Fruit fly (Drosophila melanogaster) whole organism, embryonic: ENCODE data around the gene CG7742.
A peak's percentile ranks its signal among the peaks of the same experiment; 100 is the strongest.

Experiments
- Atf6 ChIP-seq: fragments of 200-800 bp; sonication (Bioruptor generic); IDR thresholded peaks from 2 replicates; pipeline ENCODE4 v1.3.6; 2022; ENCODE audit warnings: missing biosample characterization, missing genetic modification characterization
- Bgb ChIP-seq: fragments of 200-800 bp; sonication (Bioruptor generic); IDR thresholded peaks from 2 replicates; pipeline ENCODE4 v1.3.6; 2022; ENCODE audit warnings: missing biosample characterization, missing genetic modification characterization; ENCODE audit not compliant: partially characterized antibody
- CG10543 ChIP-seq: fragments of 200-800 bp; sonication (Bioruptor generic); optimal IDR thresholded peaks from 3 replicates; lab custom pipeline; 2017; ENCODE audit warnings: missing biosample characterization, mild to moderate bottlenecking, missing genetic modification characterization, moderate library complexity
- CG11247 ChIP-seq: fragments of 200-800 bp; sonication (Bioruptor generic); IDR thresholded peaks from 2 replicates; pipeline ENCODE4 v1.3.6; 2022; ENCODE audit warnings: missing biosample characterization, missing genetic modification characterization
- CG13287 ChIP-seq: fragments of 200-800 bp; sonication (Bioruptor generic); IDR thresholded peaks from 2 replicates; pipeline ENCODE4 v1.3.6; 2022; ENCODE audit warnings: missing biosample characterization, missing genetic modification characterization; ENCODE audit not compliant: partially characterized antibody
- CG14014 ChIP-seq: fragments of 200-800 bp; sonication (Bioruptor generic); IDR thresholded peaks from 2 replicates; pipeline ENCODE4 v1.3.6; 2022; ENCODE audit warnings: missing biosample characterization, missing genetic modification characterization
- CG14441 ChIP-seq: fragments of 200-800 bp; sonication (Bioruptor generic); IDR thresholded peaks from 2 replicates; pipeline ENCODE4 v1.3.6; 2022; ENCODE audit warnings: missing biosample characterization, missing genetic modification characterization
- CG14667 ChIP-seq: fragments of 200-800 bp; sonication (Bioruptor generic); IDR thresholded peaks from 2 replicates; pipeline ENCODE4 v1.3.6; 2022; ENCODE audit warnings: missing biosample characterization, missing genetic modification characterization
- CG15011 ChIP-seq: fragments of 200-800 bp; sonication (Bioruptor generic); optimal IDR thresholded peaks from 3 replicates; lab custom pipeline; 2018; ENCODE audit warnings: missing biosample characterization, mild to moderate bottlenecking, missing genetic modification characterization
- CG1603 ChIP-seq: fragments of 200-800 bp; sonication (Bioruptor generic); optimal IDR thresholded peaks from 2 replicates; lab custom pipeline; 2019; ENCODE audit warnings: missing biosample characterization, mild to moderate bottlenecking, missing genetic modification characterization, moderate library complexity
- CG18262 ChIP-seq: fragments of 200-800 bp; optimal IDR thresholded peaks from 3 replicates; lab custom pipeline; 2019; ENCODE audit warnings: missing biosample characterization, mild to moderate bottlenecking, missing genetic modification characterization, moderate library complexity
- CG2678 ChIP-seq: fragments of 200-800 bp; sonication (Bioruptor generic); optimal IDR thresholded peaks from 3 replicates; lab custom pipeline; 2019; ENCODE audit warnings: missing biosample characterization, mild to moderate bottlenecking, missing genetic modification characterization, moderate library complexity
- CG2875 ChIP-seq: fragments of 200-800 bp; sonication (Bioruptor generic); optimal IDR thresholded peaks from 2 replicates; lab custom pipeline; 2017; ENCODE audit warnings: missing biosample characterization, mild to moderate bottlenecking, missing genetic modification characterization, missing genetic modification reagents
- CG31224 ChIP-seq: fragments of 200-800 bp; sonication (Bioruptor generic); IDR thresholded peaks from 2 replicates; pipeline ENCODE4 v1.3.6; 2022; ENCODE audit warnings: missing biosample characterization, missing genetic modification characterization
- CG32772 ChIP-seq: fragments of 200-800 bp; sonication (Bioruptor generic); IDR thresholded peaks from 2 replicates; pipeline ENCODE4 v1.3.6; 2022; ENCODE audit warnings: missing biosample characterization, missing genetic modification characterization
- CG33213 ChIP-seq: fragments of 200-800 bp; sonication (Bioruptor generic); optimal IDR thresholded peaks from 3 replicates; lab custom pipeline; 2016; ENCODE audit warnings: missing biosample characterization, missing genetic modification characterization
- CG34376 ChIP-seq: fragments of 200-800 bp; sonication (Bioruptor generic); optimal IDR thresholded peaks from 2 replicates; lab custom pipeline; 2018; ENCODE audit warnings: missing biosample characterization, mild to moderate bottlenecking, missing genetic modification characterization
- CG3838 ChIP-seq: fragments of 200-800 bp; sonication (Bioruptor generic); optimal IDR thresholded peaks from 3 replicates; lab custom pipeline; 2016; ENCODE audit warnings: missing biosample characterization, missing genetic modification characterization
- CG3847 ChIP-seq: fragments of 200-800 bp; sonication (Bioruptor generic); IDR thresholded peaks from 2 replicates; pipeline ENCODE4 v1.3.6; 2022; ENCODE audit warnings: missing biosample characterization, missing genetic modification characterization
- CG4730 ChIP-seq: fragments of 200-800 bp; sonication (Bioruptor generic); IDR thresholded peaks from 2 replicates; pipeline ENCODE4 v1.3.6; 2022; ENCODE audit warnings: missing biosample characterization, missing genetic modification characterization
- CG7839 ChIP-seq: fragments of 200-800 bp; sonication (Bioruptor generic); optimal IDR thresholded peaks from 3 replicates; lab custom pipeline; 2018; ENCODE audit warnings: missing biosample characterization, mild to moderate bottlenecking, missing genetic modification characterization, moderate library complexity
- CG8388 ChIP-seq: fragments of 200-800 bp; sonication (Bioruptor generic); optimal IDR thresholded peaks from 2 replicates; lab custom pipeline; 2019; ENCODE audit warnings: missing biosample characterization, mild to moderate bottlenecking, missing genetic modification characterization, moderate library complexity
- CG9437 ChIP-seq: fragments of 200-800 bp; sonication (Bioruptor generic); optimal IDR thresholded peaks from 2 replicates; lab custom pipeline; 2018; ENCODE audit warnings: missing biosample characterization, mild to moderate bottlenecking, missing genetic modification characterization
- CrebB ChIP-seq: fragments of 200-800 bp; sonication (Bioruptor generic); optimal IDR thresholded peaks from 3 replicates; lab custom pipeline; 2018; ENCODE audit warnings: missing biosample characterization, mild to moderate bottlenecking, missing genetic modification characterization
- Gsc ChIP-seq: fragments of 200-800 bp; sonication (Bioruptor generic); IDR thresholded peaks from 2 replicates; pipeline ENCODE4 v1.3.6; 2022; ENCODE audit warnings: missing biosample characterization, missing genetic modification characterization
- H2.0 ChIP-seq: fragments of 200-800 bp; sonication (Bioruptor generic); IDR thresholded peaks from 2 replicates; pipeline ENCODE4 v1.3.6; 2022; ENCODE audit warnings: missing biosample characterization, missing genetic modification characterization
- HLHmδ ChIP-seq: fragments of 200-800 bp; sonication (Bioruptor generic); optimal IDR thresholded peaks from 2 replicates; lab custom pipeline; 2018; ENCODE audit warnings: missing biosample characterization, mild to moderate bottlenecking, missing genetic modification characterization, moderate library complexity
- Kr ChIP-seq: fragments of 200-800 bp; sonication (Bioruptor generic); optimal IDR thresholded peaks from 2 replicates; lab custom pipeline; 2017; ENCODE audit warnings: missing biosample characterization, mild to moderate bottlenecking, missing genetic modification characterization
- Myb ChIP-seq: fragments of 200-800 bp; sonication (Bioruptor generic); optimal IDR thresholded peaks from 2 replicates; lab custom pipeline; 2016; ENCODE audit warnings: missing biosample characterization, missing genetic modification characterization
- Rfx ChIP-seq: fragments of 200-800 bp; sonication (Bioruptor generic); IDR thresholded peaks from 2 replicates; pipeline ENCODE4 v1.3.6; 2022; ENCODE audit warnings: missing biosample characterization, missing genetic modification characterization
- Six4 ChIP-seq: fragments of 200-800 bp; sonication (Bioruptor generic); optimal IDR thresholded peaks from 2 replicates; lab custom pipeline; 2016; ENCODE audit warnings: missing biosample characterization, missing genetic modification characterization
- Taf1 ChIP-seq: fragments of 200-800 bp; sonication (Bioruptor generic); IDR thresholded peaks from 2 replicates; pipeline ENCODE4 v1.3.6; 2022; ENCODE audit warnings: missing biosample characterization, missing genetic modification characterization
- Xrp1 ChIP-seq: fragments of 200-800 bp; sonication (Bioruptor generic); IDR thresholded peaks from 2 replicates; pipeline ENCODE4 v1.3.6; 2022; ENCODE audit warnings: missing biosample characterization, missing genetic modification characterization
- abd-A ChIP-seq: fragments of 200-800 bp; sonication (Bioruptor generic); optimal IDR thresholded peaks from 3 replicates; lab custom pipeline; 2019; ENCODE audit warnings: missing biosample characterization, mild to moderate bottlenecking, missing genetic modification characterization, moderate library complexity
- ap ChIP-seq: fragments of 200-800 bp; sonication (Bioruptor generic); IDR thresholded peaks from 2 replicates; pipeline ENCODE4 v1.3.6; 2022; ENCODE audit warnings: missing biosample characterization, missing genetic modification characterization
- ara ChIP-seq: fragments of 200-800 bp; sonication (Bioruptor generic); IDR thresholded peaks from 2 replicates; pipeline ENCODE4 v1.3.6; 2022; ENCODE audit warnings: missing biosample characterization, missing genetic modification characterization
- cg ChIP-seq: fragments of 200-800 bp; sonication (Bioruptor generic); optimal IDR thresholded peaks from 3 replicates; lab custom pipeline; 2019; ENCODE audit warnings: missing biosample characterization, mild to moderate bottlenecking, missing genetic modification characterization, moderate library complexity
- dpn ChIP-seq, 2 experiments: fragments of 200-800 bp; sonication (Bioruptor generic); optimal IDR thresholded peaks; 3 replicates each; lab custom pipeline; 2016; ENCODE audit warnings: missing biosample characterization in 2 of 2, missing genetic modification characterization in 2 of 2
- dysf ChIP-seq: fragments of 200-800 bp; sonication (Bioruptor generic); IDR thresholded peaks from 3 replicates; pipeline ENCODE4 v1.3.6; 2022; ENCODE audit warnings: missing biosample characterization, missing genetic modification characterization
- eve ChIP-seq, 2 experiments: fragments of >200 bp; optimal IDR thresholded peaks; 2 replicates each; lab custom pipeline; 2017; ENCODE audit warnings: missing biosample characterization in 2 of 2, missing genetic modification characterization in 2 of 2
- fd3F ChIP-seq: fragments of 200-800 bp; sonication (Bioruptor generic); optimal IDR thresholded peaks from 2 replicates; lab custom pipeline; 2018; ENCODE audit warnings: missing biosample characterization, mild to moderate bottlenecking, missing genetic modification characterization, moderate library complexity
- grn ChIP-seq: fragments of 200-800 bp; sonication (Bioruptor generic); optimal IDR thresholded peaks from 3 replicates; lab custom pipeline; 2017; ENCODE audit warnings: missing biosample characterization, missing genetic modification characterization
- hkb ChIP-seq, 2 experiments: fragments of 200-800 bp in 1 of 2; fragments of >200 bp in 1 of 2; sonication (Bioruptor generic) in 1 of 2; IDR thresholded peaks in 1 of 2; optimal IDR thresholded peaks in 1 of 2; 2 replicates each; pipeline versions ENCODE4 v1.3.6 to Lab custom; 2017 to 2022; ENCODE audit warnings: missing biosample characterization in 1 of 2, missing genetic modification characterization in 1 of 2
- jigr1 ChIP-seq: fragments of 200-800 bp; sonication (Bioruptor generic); IDR thresholded peaks from 3 replicates; pipeline ENCODE4 v1.3.6; 2022; ENCODE audit warnings: missing biosample characterization, missing genetic modification characterization
- lilli ChIP-seq: fragments of 200-800 bp; sonication (Bioruptor generic); optimal IDR thresholded peaks from 3 replicates; lab custom pipeline; 2016; ENCODE audit warnings: missing biosample characterization, missing genetic modification characterization
- nerfin-1 ChIP-seq: fragments of 200-800 bp; sonication (Bioruptor generic); optimal IDR thresholded peaks from 3 replicates; lab custom pipeline; 2019; ENCODE audit warnings: missing biosample characterization, mild to moderate bottlenecking, missing genetic modification characterization, moderate library complexity
- salm ChIP-seq: fragments of 200-800 bp; sonication (Bioruptor generic); optimal IDR thresholded peaks from 2 replicates; lab custom pipeline; 2018; ENCODE audit warnings: missing biosample characterization, mild to moderate bottlenecking, missing genetic modification characterization
- toy ChIP-seq: fragments of 200-800 bp; sonication (Bioruptor generic); IDR thresholded peaks from 2 replicates; pipeline ENCODE4 v1.3.6; 2022; ENCODE audit warnings: missing biosample characterization, missing genetic modification characterization
- unc-4 ChIP-seq: fragments of 200-800 bp; sonication (Bioruptor generic); IDR thresholded peaks from 2 replicates; pipeline ENCODE4 v1.3.6; 2022; ENCODE audit warnings: missing biosample characterization, missing genetic modification characterization; ENCODE audit not compliant: partially characterized antibody
- zen ChIP-seq: fragments of 200-800 bp; sonication (Bioruptor generic); optimal IDR thresholded peaks from 3 replicates; lab custom pipeline; 2018; ENCODE audit warnings: missing biosample characterization, mild to moderate bottlenecking, missing genetic modification characterization, moderate library complexity

The CG7742 gene

DNA sequence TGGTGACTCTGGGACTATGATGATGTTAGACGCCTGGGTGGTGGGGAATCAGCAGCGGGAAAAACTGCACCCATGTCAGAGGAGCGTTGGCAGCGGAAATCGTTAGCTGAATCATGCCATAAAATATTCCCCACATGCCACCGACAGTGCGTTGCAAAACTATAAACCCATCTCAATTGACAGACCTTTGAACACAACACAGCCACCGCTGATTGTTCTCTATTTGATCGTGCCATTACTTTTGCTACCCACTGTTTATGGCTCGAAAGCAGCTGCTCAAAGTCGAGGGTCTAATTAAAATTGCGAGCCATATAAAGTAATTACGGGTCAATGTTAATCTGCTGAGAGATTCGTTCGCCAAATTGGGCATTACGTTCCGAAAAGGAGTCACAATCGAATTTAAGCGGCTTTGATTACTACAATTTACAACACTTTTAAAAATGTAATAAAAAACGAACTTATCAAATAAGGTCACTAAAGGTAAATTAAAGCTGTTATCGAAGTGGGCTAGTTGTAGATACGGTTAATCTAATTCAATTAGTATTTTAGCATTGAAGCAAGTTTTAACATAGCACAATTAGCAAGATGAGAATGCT, 9.9 kb upstream of the CG7742 start (continued):
- TF ChIP-seq nerfin-1 (tag; lab: Kevin White, UChicago) (no peak), CG10543 (GFP tag; lab: Kevin White, UChicago) (no peak), CG8388 (GFP tag; lab: Kevin White, UChicago) (peak; percentile 78), CG34376 (GFP tag; lab: Kevin White, UChicago) (peak; percentile 15), Gsc (GFP tag; lab: Robert Waterston, UW) (no peak), Xrp1 (GFP tag; lab: Robert Waterston, UW) (no peak), cg (GFP tag; lab: Kevin White, UChicago) (no peak), salm (no peak), hkb (optimal IDR thresholded peaks at IDR 0.05; lab: Kevin White, UChicago) (no peak), hkb (GFP tag; IDR thresholded peaks at IDR 0.05; lab: Robert Waterston, UW) (no peak), ap (GFP tag; lab: Robert Waterston, UW) (no peak), fd3F (GFP tag; lab: Kevin White, UChicago) (peak; percentile 4), CG18262 (tag; lab: Kevin White, UChicago) (no peak), Atf6 (GFP tag; lab: Robert Waterston, UW) (peak; percentile 48; the same call in 1 of the 2 replicates), Kr (GFP tag; lab: Kevin White, UChicago) (no peak), jigr1 (GFP tag; lab: Robert Waterston, UW) (no peak), ara (GFP tag; lab: Robert Waterston, UW) (no peak), CG1603 (no peak), Taf1 (GFP tag; lab: Robert Waterston, UW) (no peak), CG7839 (tag; lab: Kevin White, UChicago) (peak; percentile 11), abd-A (tag; lab: Kevin White, UChicago) (peak; percentile 3), Bgb (GFP tag; lab: Robert Waterston, UW) (no peak), lilli (GFP tag; lab: Kevin White, UChicago) (peak; percentile 23), CG14441 (GFP tag; lab: Robert Waterston, UW) (0 out of 2 replicates have a peak, but pooled peaks have one; percentile 19), unc-4 (no peak), CG2678 (tag; lab: Kevin White, UChicago) (no peak), CG13287 (GFP tag; lab: Robert Waterston, UW) (no peak), CG3838 (GFP tag; lab: Kevin White, UChicago) (no peak), CG14014 (GFP tag; lab: Robert Waterston, UW) (0 out of 2 replicates have a peak, but pooled peaks have one; percentile 24), grn (no peak), Six4 (GFP tag; lab: Kevin White, UChicago) (no peak), CG31224 (GFP tag; lab: Robert Waterston, UW) (no peak), CG3847 (GFP tag; lab: Robert Waterston, UW) (no peak), CG32772 (GFP tag; lab: Robert Waterston, UW) (peak; percentile 29; the same call in 1 of the 2 replicates), CrebB (tag; lab: Kevin White, UChicago) (no peak), CG15011 (GFP tag; lab: Kevin White, UChicago) (no peak), eve (GFP tag; optimal IDR thresholded peaks at IDR 0.05; lab: Kevin White, UChicago) (no peak), CG9437 (no peak), toy (no peak), dysf (GFP tag; lab: Robert Waterston, UW) (peak; percentile 48; the same call in 2 of the 3 replicates), Rfx (GFP tag; lab: Robert Waterston, UW) (peak; percentile 67), CG2875 (GFP tag; lab: Kevin White, UChicago) (no peak), CG11247 (GFP tag; lab: Robert Waterston, UW) (no peak), CG4730 (GFP tag; lab: Robert Waterston, UW) (no peak), CG33213 (GFP tag; lab: Kevin White, UChicago) (no peak), HLHmδ (GFP tag; lab: Kevin White, UChicago) (no peak), H2.0 (GFP tag; lab: Robert Waterston, UW) (no peak), Myb (GFP tag; lab: Kevin White, UChicago) (no peak), dpn (GFP tag; optimal IDR thresholded peaks at IDR 0.05; lab: Kevin White, UChicago) (no peak), zen (no peak), CG14667 (GFP tag; lab: Robert Waterston, UW) (no peak)
